Fruit fly (Drosophila melanogaster) whole organism, embryonic: ENCODE measurements around the gene CG11843.

ENCODE experiments used
- CG10431 ChIP-seq: fragments of 200-800 bp; sonication (Bioruptor generic); optimal IDR thresholded peaks from 3 replicates; lab custom pipeline; 2018; ENCODE audit warnings: missing biosample characterization, mild to moderate bottlenecking, missing genetic modification characterization
- CG2712 ChIP-seq: fragments of 200-800 bp; optimal IDR thresholded peaks from 3 replicates; lab custom pipeline; 2019; ENCODE audit warnings: missing biosample characterization, mild to moderate bottlenecking, missing genetic modification characterization, moderate library complexity
- CG42726 ChIP-seq: fragments of 200-800 bp; sonication (Bioruptor generic); IDR thresholded peaks from 2 replicates; pipeline ENCODE4 v1.3.6; 2022; ENCODE audit warnings: missing biosample characterization, missing genetic modification characterization; ENCODE audit not compliant: partially characterized antibody
- CG4282 ChIP-seq: fragments of 200-800 bp; sonication (Bioruptor generic); optimal IDR thresholded peaks from 2 replicates; lab custom pipeline; 2016; ENCODE audit warnings: missing biosample characterization, missing genetic modification characterization
- Lhr ChIP-seq: fragments of 200-800 bp; sonication (Bioruptor generic); optimal IDR thresholded peaks from 3 replicates; lab custom pipeline; 2017; ENCODE audit warnings: mild to moderate bottlenecking, missing biosample characterization, missing genetic modification reagents, missing genetic modification characterization
- MBD-R2 ChIP-seq: fragments of 200-800 bp; sonication (Bioruptor generic); IDR thresholded peaks from 2 replicates; pipeline ENCODE4 v1.3.6; 2022; ENCODE audit warnings: missing biosample characterization, missing genetic modification characterization
- Scr ChIP-seq: fragments of 200-800 bp; sonication (Bioruptor generic); IDR thresholded peaks from 2 replicates; pipeline ENCODE4 v1.3.6; 2022; ENCODE audit warnings: missing biosample characterization, missing genetic modification characterization; ENCODE audit not compliant: partially characterized antibody
- ems ChIP-seq: fragments of 200-800 bp; sonication (Bioruptor generic); optimal IDR thresholded peaks from 3 replicates; lab custom pipeline; 2016; ENCODE audit warnings: missing biosample characterization, missing genetic modification characterization
- sr ChIP-seq: fragments of 200-800 bp; sonication (Bioruptor generic); IDR thresholded peaks from 3 replicates; pipeline ENCODE4 v1.3.6; 2022; ENCODE audit warnings: missing biosample characterization, missing genetic modification characterization

- TF ChIP-seq CG42726 (GFP tag; lab: Robert Waterston, UW) (no peak), Scr (GFP tag; lab: Robert Waterston, UW) (no peak), sr (GFP tag; lab: Robert Waterston, UW) (no peak), MBD-R2 (no peak), ems (GFP tag; lab: Kevin White, UChicago) (no peak), Lhr (GFP tag; lab: Kevin White, UChicago) (no peak), CG2712 (tag; lab: Kevin White, UChicago) (no peak), CG10431 (GFP tag; lab: Kevin White, UChicago) (no peak), CG4282 (no peak)
Measured at dm6 chr3R:29082034-29082433, 27.9 kb downstream of the CG11843 start.
